Fruit fly (Drosophila melanogaster): Measurements from ENCODE around the gene betaCOP.

DNA sequence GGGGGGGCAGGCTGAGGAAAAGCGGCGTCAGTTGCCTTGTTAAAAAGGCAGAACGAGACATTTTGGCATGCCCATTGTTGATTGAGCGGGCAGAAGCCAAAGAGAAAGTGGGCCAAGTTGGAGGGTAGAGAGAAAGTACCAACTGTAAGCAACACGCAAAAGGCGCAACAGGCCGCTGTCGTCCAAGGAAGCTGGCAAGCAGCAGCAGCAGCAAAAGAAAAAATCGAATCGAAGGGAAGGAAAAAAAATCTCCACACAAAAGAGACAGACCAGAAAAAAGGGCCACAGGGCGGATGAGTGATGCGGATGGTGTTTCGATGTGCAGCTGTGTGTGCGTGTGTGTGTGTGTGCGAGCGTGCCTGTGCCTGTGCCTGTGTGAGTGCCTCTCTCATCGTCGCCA is 37.4 kb downstream of the betaCOP start:
- TF ChIP-seq YL-1 (GFP tag; optimal IDR thresholded peaks at IDR 0.05), result no peak
- TF ChIP-seq CG32767 (GFP tag; IDR thresholded peaks at IDR 0.05), result no peak
- TF ChIP-seq Mes4 (GFP tag; optimal IDR thresholded peaks at IDR 0.05), result no peak
- TF ChIP-seq Ravus (GFP tag; IDR thresholded peaks at IDR 0.05), result no peak
- TF ChIP-seq CTCF (GFP tag; optimal IDR thresholded peaks at IDR 0.05), result no peak
- no peak for TF ChIP-seq ash1 (GFP tag; optimal IDR thresholded peaks at IDR 0.05)
- TF ChIP-seq zfh2 (GFP tag; optimal IDR thresholded peaks at IDR 0.05), result no peak
- TF ChIP-seq Fer1 (GFP tag; optimal IDR thresholded peaks at IDR 0.05), result no peak
